Fruit fly (Drosophila melanogaster) whole organism, embryonic: ENCODE data around the gene CG17359.

Experiments used
- Atf6 ChIP-seq: fragments of 200-800 bp; sonication (Bioruptor generic); IDR thresholded peaks from 2 replicates; pipeline ENCODE4 v1.3.6; 2022; ENCODE audit warnings: missing biosample characterization, missing genetic modification characterization
- BEAF-32 ChIP-seq: fragments of 200-800 bp; sonication (Bioruptor generic); optimal IDR thresholded peaks from 3 replicates; lab custom pipeline; 2017; ENCODE audit warnings: missing biosample characterization, missing genetic modification characterization, mild to moderate bottlenecking, moderate library complexity, missing genetic modification reagents
- CG10147 ChIP-seq: fragments of 200-800 bp; sonication (Bioruptor generic); optimal IDR thresholded peaks from 2 replicates; lab custom pipeline; 2019; ENCODE audit warnings: missing biosample characterization, mild to moderate bottlenecking, missing genetic modification characterization, moderate library complexity
- CG10654 ChIP-seq: fragments of 200-800 bp; sonication (Bioruptor generic); optimal IDR thresholded peaks from 2 replicates; lab custom pipeline; 2016; ENCODE audit warnings: missing biosample characterization, missing genetic modification characterization
- CG10979 ChIP-seq: fragments of 200-800 bp; sonication (Bioruptor generic); optimal IDR thresholded peaks from 2 replicates; lab custom pipeline; 2018; ENCODE audit warnings: missing biosample characterization, mild to moderate bottlenecking, missing genetic modification characterization, moderate library complexity
- CG12236 ChIP-seq: fragments of 200-800 bp; sonication (Bioruptor generic); optimal IDR thresholded peaks from 2 replicates; lab custom pipeline; 2016; ENCODE audit warnings: missing biosample characterization, missing genetic modification characterization
- CG12659 ChIP-seq: fragments of 200-800 bp; sonication (Bioruptor generic); optimal IDR thresholded peaks from 3 replicates; lab custom pipeline; 2017; ENCODE audit warnings: mild to moderate bottlenecking, missing biosample characterization, missing genetic modification reagents, missing genetic modification characterization
- CG15601 ChIP-seq: fragments of 200-800 bp; sonication (Bioruptor generic); optimal IDR thresholded peaks from 3 replicates; lab custom pipeline; 2019; ENCODE audit warnings: missing biosample characterization, mild to moderate bottlenecking, missing genetic modification characterization, moderate library complexity
- CG16815 ChIP-seq: fragments of 200-800 bp; sonication (Bioruptor generic); optimal IDR thresholded peaks from 3 replicates; lab custom pipeline; 2017; ENCODE audit warnings: missing biosample characterization, mild to moderate bottlenecking, missing genetic modification characterization
- CG17612 ChIP-seq: fragments of 200-800 bp; sonication (Bioruptor generic); IDR thresholded peaks from 2 replicates; pipeline ENCODE4 v1.3.6; 2022; ENCODE audit warnings: missing biosample characterization, missing genetic modification characterization
- CG1792 ChIP-seq: fragments of 200-800 bp; sonication (Bioruptor generic); optimal IDR thresholded peaks from 2 replicates; lab custom pipeline; 2016; ENCODE audit warnings: missing biosample characterization, missing genetic modification characterization
- CG2202 ChIP-seq: fragments of 200-800 bp; sonication (Bioruptor generic); optimal IDR thresholded peaks from 2 replicates; lab custom pipeline; 2018; ENCODE audit warnings: missing biosample characterization, mild to moderate bottlenecking, missing genetic modification characterization
- CG2712 ChIP-seq: fragments of 200-800 bp; optimal IDR thresholded peaks from 3 replicates; lab custom pipeline; 2019; ENCODE audit warnings: missing biosample characterization, mild to moderate bottlenecking, missing genetic modification characterization, moderate library complexity
- CG30431 ChIP-seq: fragments of 200-800 bp; sonication (Bioruptor generic); optimal IDR thresholded peaks from 2 replicates; lab custom pipeline; 2017; ENCODE audit warnings: missing biosample characterization, missing genetic modification characterization
- CG31224 ChIP-seq: fragments of 200-800 bp; sonication (Bioruptor generic); IDR thresholded peaks from 2 replicates; pipeline ENCODE4 v1.3.6; 2022; ENCODE audit warnings: missing biosample characterization, missing genetic modification characterization
- CG32532 ChIP-seq: fragments of 200-800 bp; sonication (Bioruptor generic); IDR thresholded peaks from 2 replicates; pipeline ENCODE4 v1.3.6; 2022; ENCODE audit warnings: missing biosample characterization, missing genetic modification characterization
- CG3407 ChIP-seq: fragments of 200-800 bp; sonication (Bioruptor generic); optimal IDR thresholded peaks from 2 replicates; lab custom pipeline; 2018; ENCODE audit warnings: missing biosample characterization, mild to moderate bottlenecking, missing genetic modification characterization
- CG42726 ChIP-seq: fragments of 200-800 bp; sonication (Bioruptor generic); IDR thresholded peaks from 2 replicates; pipeline ENCODE4 v1.3.6; 2022; ENCODE audit warnings: missing biosample characterization, missing genetic modification characterization; ENCODE audit not compliant: partially characterized antibody
- CG7963 ChIP-seq: fragments of 200-800 bp; sonication (Bioruptor generic); IDR thresholded peaks from 3 replicates; pipeline ENCODE4 v1.3.6; 2022; ENCODE audit warnings: missing biosample characterization, missing genetic modification characterization; ENCODE audit not compliant: partially characterized antibody
- CG8281 ChIP-seq: fragments of 200-800 bp; sonication (Bioruptor generic); optimal IDR thresholded peaks from 2 replicates; lab custom pipeline; 2018; ENCODE audit warnings: missing biosample characterization, mild to moderate bottlenecking, missing genetic modification characterization, moderate library complexity
- CG8388 ChIP-seq: fragments of 200-800 bp; sonication (Bioruptor generic); optimal IDR thresholded peaks from 2 replicates; lab custom pipeline; 2019; ENCODE audit warnings: missing biosample characterization, mild to moderate bottlenecking, missing genetic modification characterization, moderate library complexity
- CG9797 ChIP-seq: fragments of 200-800 bp; sonication (Bioruptor generic); optimal IDR thresholded peaks from 3 replicates; lab custom pipeline; 2018; ENCODE audit warnings: missing biosample characterization, mild to moderate bottlenecking, missing genetic modification characterization
- Deaf1 ChIP-seq: fragments of 200-800 bp; optimal IDR thresholded peaks from 3 replicates; lab custom pipeline; 2019; ENCODE audit warnings: missing biosample characterization, mild to moderate bottlenecking, missing genetic modification characterization, moderate library complexity
- Gug ChIP-seq: fragments of 200-800 bp; sonication (Bioruptor generic); IDR thresholded peaks from 4 replicates; pipeline ENCODE4 v1.3.6; 2022; ENCODE audit warnings: missing biosample characterization, missing genetic modification characterization
- Hr51 ChIP-seq, 2 experiments: fragments of 200-800 bp; sonication (Bioruptor generic); optimal IDR thresholded peaks; 2 replicates in 1 of 2; 3 replicates in 1 of 2; lab custom pipeline; 2016 to 2018; ENCODE audit warnings: missing biosample characterization in 2 of 2, missing genetic modification characterization in 2 of 2, mild to moderate bottlenecking in 1 of 2, moderate library complexity in 1 of 2
- Max ChIP-seq: fragments of 200-800 bp; sonication (Bioruptor generic); optimal IDR thresholded peaks from 2 replicates; lab custom pipeline; 2016; ENCODE audit warnings: missing biosample characterization, mild to moderate bottlenecking, missing genetic modification characterization
- Myb ChIP-seq: fragments of 200-800 bp; sonication (Bioruptor generic); optimal IDR thresholded peaks from 2 replicates; lab custom pipeline; 2016; ENCODE audit warnings: missing biosample characterization, missing genetic modification characterization
- Nf-YB ChIP-seq: fragments of 200-800 bp; sonication (Bioruptor generic); optimal IDR thresholded peaks from 3 replicates; lab custom pipeline; 2019; ENCODE audit warnings: missing biosample characterization, mild to moderate bottlenecking, missing genetic modification characterization, moderate library complexity
- Sin3A ChIP-seq: fragments of >200 bp; optimal IDR thresholded peaks from 2 replicates; lab custom pipeline; 2018
- bcd ChIP-seq: fragments of 200-800 bp; sonication (Bioruptor generic); optimal IDR thresholded peaks from 2 replicates; lab custom pipeline; 2017; ENCODE audit warnings: missing biosample characterization, mild to moderate bottlenecking, missing genetic modification characterization
- cas ChIP-seq: fragments of 200-800 bp; sonication (Bioruptor generic); IDR thresholded peaks from 2 replicates; pipeline ENCODE4 v1.3.6; 2022; ENCODE audit warnings: missing biosample characterization, missing genetic modification characterization
- crol ChIP-seq: fragments of 200-800 bp; sonication (Bioruptor generic); IDR thresholded peaks from 2 replicates; pipeline ENCODE4 v1.3.6; 2022; ENCODE audit warnings: missing biosample characterization, missing genetic modification characterization
- dpn ChIP-seq, 2 experiments: fragments of 200-800 bp; sonication (Bioruptor generic); optimal IDR thresholded peaks; 3 replicates each; lab custom pipeline; 2016; ENCODE audit warnings: missing biosample characterization in 2 of 2, missing genetic modification characterization in 2 of 2
- emc ChIP-seq: fragments of 200-800 bp; sonication (Bioruptor generic); optimal IDR thresholded peaks from 2 replicates; lab custom pipeline; 2016; ENCODE audit warnings: missing biosample characterization, missing genetic modification characterization
- ewg ChIP-seq: fragments of 200-800 bp; sonication (Bioruptor generic); optimal IDR thresholded peaks from 3 replicates; lab custom pipeline; 2017; ENCODE audit warnings: mild to moderate bottlenecking, missing biosample characterization, missing genetic modification reagents, missing genetic modification characterization
- exex ChIP-seq: fragments of 200-800 bp; sonication (Bioruptor generic); optimal IDR thresholded peaks from 4 replicates; lab custom pipeline; 2018; ENCODE audit warnings: missing biosample characterization, mild to moderate bottlenecking, missing genetic modification characterization, moderate library complexity
- fd3F ChIP-seq: fragments of 200-800 bp; sonication (Bioruptor generic); optimal IDR thresholded peaks from 2 replicates; lab custom pipeline; 2018; ENCODE audit warnings: missing biosample characterization, mild to moderate bottlenecking, missing genetic modification characterization, moderate library complexity
- hkb ChIP-seq, 2 experiments: fragments of 200-800 bp in 1 of 2; fragments of >200 bp in 1 of 2; sonication (Bioruptor generic) in 1 of 2; IDR thresholded peaks in 1 of 2; optimal IDR thresholded peaks in 1 of 2; 2 replicates each; pipeline versions ENCODE4 v1.3.6 to Lab custom; 2017 to 2022; ENCODE audit warnings: missing biosample characterization in 1 of 2, missing genetic modification characterization in 1 of 2
- knrl ChIP-seq: fragments of 200-800 bp; sonication (Bioruptor generic); IDR thresholded peaks from 3 replicates; pipeline ENCODE4 v1.3.6; 2022; ENCODE audit warnings: missing biosample characterization, missing genetic modification characterization; ENCODE audit not compliant: partially characterized antibody
- lmd ChIP-seq: fragments of 200-800 bp; sonication (Bioruptor generic); IDR thresholded peaks from 2 replicates; pipeline ENCODE4 v1.3.6; 2022; ENCODE audit warnings: missing biosample characterization, missing genetic modification characterization
- lola ChIP-seq, 3 experiments: fragments of >200 bp in 2 of 3; fragments of 200-800 bp in 1 of 3; sonication (Bioruptor generic) in 1 of 3; optimal IDR thresholded peaks; 2 replicates each; lab custom pipeline; 2017 to 2019; ENCODE audit warnings: missing biosample characterization in 3 of 3, missing genetic modification characterization in 3 of 3, mild to moderate bottlenecking in 1 of 3, moderate library complexity in 1 of 3
- luna ChIP-seq: fragments of 200-800 bp; sonication (Bioruptor generic); optimal IDR thresholded peaks from 2 replicates; lab custom pipeline; 2016; ENCODE audit warnings: missing biosample characterization, missing genetic modification characterization
- mirr ChIP-seq: fragments of 200-800 bp; sonication (Bioruptor generic); optimal IDR thresholded peaks from 3 replicates; lab custom pipeline; 2018; ENCODE audit warnings: missing biosample characterization, mild to moderate bottlenecking, missing genetic modification characterization
- pnt ChIP-seq: fragments of 200-800 bp; sonication (Bioruptor generic); optimal IDR thresholded peaks from 3 replicates; lab custom pipeline; 2016; ENCODE audit warnings: missing biosample characterization, missing genetic modification characterization
- slp2 ChIP-seq: fragments of 200-800 bp; sonication (Bioruptor generic); optimal IDR thresholded peaks from 2 replicates; lab custom pipeline; 2016; ENCODE audit warnings: missing biosample characterization, missing genetic modification characterization
- sr ChIP-seq: fragments of 200-800 bp; sonication (Bioruptor generic); IDR thresholded peaks from 3 replicates; pipeline ENCODE4 v1.3.6; 2022; ENCODE audit warnings: missing biosample characterization, missing genetic modification characterization
- tll ChIP-seq, 2 experiments: fragments of 200-800 bp in 1 of 2; fragments of >200 bp in 1 of 2; sonication (Bioruptor generic) in 1 of 2; optimal IDR thresholded peaks; 2 replicates each; lab custom pipeline; 2017 to 2019; ENCODE audit warnings: missing biosample characterization in 2 of 2, missing genetic modification characterization in 2 of 2, mild to moderate bottlenecking in 1 of 2, moderate library complexity in 1 of 2
- yki ChIP-seq: fragments of >200 bp; optimal IDR thresholded peaks from 3 replicates; lab custom pipeline; 2018

CG17359 gene

DNA sequence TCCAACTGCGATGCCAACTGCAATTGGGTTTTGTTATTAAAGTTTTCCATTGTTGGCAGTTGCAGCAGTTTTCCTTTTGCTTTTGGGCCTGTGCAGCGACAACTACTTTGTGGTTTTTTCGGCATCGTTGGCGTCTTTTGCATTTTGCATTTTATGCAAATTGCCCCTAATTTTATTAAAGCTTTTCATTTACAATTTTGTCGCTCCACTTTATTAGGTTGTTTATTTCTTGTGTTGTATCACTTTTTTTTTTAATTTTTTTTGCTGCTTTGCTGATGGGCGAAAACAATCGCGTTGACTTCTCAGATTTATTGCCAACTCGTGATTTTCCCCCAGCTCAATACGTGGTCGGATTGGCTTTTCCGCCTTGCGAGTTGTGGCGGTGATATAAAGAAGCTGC lies 41.3 kb downstream of the CG17359 start:
- TF ChIP-seq lmd (no peak), hkb (optimal IDR thresholded peaks at IDR 0.05; lab: Kevin White, UChicago) (peak; percentile 12), hkb (GFP tag; IDR thresholded peaks at IDR 0.05; lab: Robert Waterston, UW) (no peak)

DNA sequence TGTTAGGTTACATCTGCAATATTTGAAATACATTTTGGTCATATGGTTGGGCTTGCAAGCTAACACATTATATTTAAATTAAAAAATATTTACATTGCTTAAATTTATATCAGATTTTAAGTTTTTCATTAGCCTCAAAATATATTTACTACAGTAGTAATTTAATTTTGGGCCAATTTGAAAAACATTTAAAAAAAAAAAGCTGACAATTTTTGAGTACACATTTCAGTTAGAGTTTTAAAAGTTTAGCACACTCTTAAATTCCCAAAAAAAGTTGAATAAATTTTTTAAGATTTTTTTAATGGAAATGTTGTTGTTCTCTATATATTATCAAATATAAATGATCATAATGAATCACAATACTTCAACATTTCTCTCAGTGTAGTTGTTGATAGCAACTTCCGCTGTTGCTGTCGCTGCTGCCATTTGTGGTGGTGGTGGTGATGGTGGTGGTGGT lies 41.8 kb downstream of the CG17359 start:
- TF ChIP-seq Max, result peak; percentile 55
- peak in 1 of 3 experiments; percentile 87 for TF ChIP-seq lola (GFP tag; optimal IDR thresholded peaks at IDR 0.05; lab: Kevin White, UChicago)
- no peak for TF ChIP-seq CG9797 (GFP tag; lab: Kevin White, UChicago)
- TF ChIP-seq CG31224 (GFP tag; lab: Robert Waterston, UW), result no peak
- peak; percentile 39 for TF ChIP-seq CG8281 (tag; lab: Kevin White, UChicago)
- no peak for TF ChIP-seq CG7963 (GFP tag; lab: Robert Waterston, UW)
- TF ChIP-seq CG16815 (GFP tag; lab: Kevin White, UChicago), result peak; percentile 75
- no peak for TF ChIP-seq knrl (GFP tag; lab: Robert Waterston, UW)
- TF ChIP-seq CG12236 (GFP tag; lab: Kevin White, UChicago), result no peak
- TF ChIP-seq fd3F (GFP tag; lab: Kevin White, UChicago), result peak; percentile 15
- TF ChIP-seq slp2 (GFP tag; lab: Kevin White, UChicago), result no peak
- no peak for TF ChIP-seq luna (GFP tag; lab: Kevin White, UChicago)
- no peak; the same call in 1 of the 2 replicates for TF ChIP-seq CG32532
- TF ChIP-seq bcd (GFP tag; lab: Kevin White, UChicago), result peak; percentile 70
- no peak for TF ChIP-seq Atf6 (GFP tag; lab: Robert Waterston, UW)
- no peak for TF ChIP-seq Sin3A
- no peak for TF ChIP-seq BEAF-32 (GFP tag; lab: Kevin White, UChicago)
- no peak for TF ChIP-seq cas
- no peak for TF ChIP-seq Myb (GFP tag; lab: Kevin White, UChicago)
- TF ChIP-seq CG10654 (GFP tag; lab: Kevin White, UChicago), result peak; percentile 57
- no peak for TF ChIP-seq tll (GFP tag; optimal IDR thresholded peaks at IDR 0.05; lab: Kevin White, UChicago)
- no peak for TF ChIP-seq CG17612 (GFP tag; lab: Robert Waterston, UW)
- no peak for TF ChIP-seq mirr (GFP tag; lab: Kevin White, UChicago)
- TF ChIP-seq CG8388, result peak; percentile 64
- TF ChIP-seq crol (GFP tag; lab: Robert Waterston, UW), result no peak
- peak; percentile 65 for TF ChIP-seq CG3407 (GFP tag; lab: Kevin White, UChicago)
- no peak for TF ChIP-seq sr (GFP tag; lab: Robert Waterston, UW)
- peak; percentile 60 for TF ChIP-seq ewg (GFP tag; lab: Kevin White, UChicago)
- TF ChIP-seq CG10979 (tag; lab: Kevin White, UChicago), result peak; percentile 87
- TF ChIP-seq yki, result no peak
- TF ChIP-seq CG15601, result peak; percentile 65
- TF ChIP-seq pnt (GFP tag; lab: Kevin White, UChicago), result peak; percentile 6
- peak; percentile 81 for TF ChIP-seq CG2712 (tag; lab: Kevin White, UChicago)
- TF ChIP-seq emc (GFP tag; lab: Kevin White, UChicago), result no peak
- peak; percentile 59 for TF ChIP-seq CG12659 (GFP tag; lab: Kevin White, UChicago)
- TF ChIP-seq Gug (GFP tag; lab: Robert Waterston, UW), result 0 out of 4 replicates have a peak, but pooled peaks have one; percentile 11
- no peak for TF ChIP-seq CG1792 (GFP tag; lab: Kevin White, UChicago)
- TF ChIP-seq CG42726, result no peak
- peak; percentile 34 for TF ChIP-seq Deaf1 (tag; lab: Kevin White, UChicago)
- peak; percentile 56 for TF ChIP-seq CG30431
- peak; percentile 61 for TF ChIP-seq Nf-YB (GFP tag; lab: Kevin White, UChicago)
- TF ChIP-seq Hr51 (GFP tag; optimal IDR thresholded peaks at IDR 0.05; lab: Kevin White, UChicago), result peak in 1 of 2 experiments; percentile 86
- TF ChIP-seq CG10147 (GFP tag; lab: Kevin White, UChicago), result peak; percentile 63
- peak; percentile 16 for TF ChIP-seq exex (tag; lab: Kevin White, UChicago)
- TF ChIP-seq CG2202, result peak; percentile 36
- peak in 1 of 2 experiments; percentile 46 for TF ChIP-seq dpn (GFP tag; optimal IDR thresholded peaks at IDR 0.05; lab: Kevin White, UChicago)
